Worm (Caenorhabditis elegans) whole organism, young adult: ENCODE measurements around the gene Y53G8AR.5.

Experiments
- B0261.1 ChIP-seq: sonication (generic microtip); optimal IDR thresholded peaks from 2 replicates; lab custom pipeline; 2016; ENCODE audit warnings: mild to moderate bottlenecking, missing genetic modification characterization, moderate library complexity, missing compliant biosample characterization
- B0336.3 ChIP-seq: fragments of 200-800 bp; sonication (Bioruptor generic); IDR thresholded peaks from 2 replicates; pipeline ENCODE4 v1.3.6; 2022; ENCODE audit warnings: missing genetic modification characterization, missing compliant biosample characterization
- F33H1.4 ChIP-seq: fragments of 200-800 bp; sonication (Bioruptor generic); IDR thresholded peaks from 2 replicates; pipeline ENCODE4 v1.3.6; 2022; ENCODE audit warnings: missing genetic modification reagents, missing genetic modification characterization, missing compliant biosample characterization
- F37B4.10 ChIP-seq: fragments of 200-800 bp; sonication (Bioruptor generic); IDR thresholded peaks from 2 replicates; pipeline ENCODE4 v1.3.6; 2022; ENCODE audit warnings: missing genetic modification characterization, missing compliant biosample characterization
- F49E8.2 ChIP-seq: sonication (generic microtip); optimal IDR thresholded peaks from 3 replicates; lab custom pipeline; 2017; ENCODE audit warnings: missing genetic modification characterization, mild to moderate bottlenecking, missing compliant biosample characterization, antibody characterized with exemption, moderate library complexity; ENCODE audit not compliant: insufficient read depth
- F52B5.7 ChIP-seq: sonication (generic microtip); optimal IDR thresholded peaks from 2 replicates; lab custom pipeline; 2016; ENCODE audit warnings: mild to moderate bottlenecking, missing genetic modification characterization, missing compliant biosample characterization
- T26A5.8 ChIP-seq: sonication (generic microtip); optimal IDR thresholded peaks from 2 replicates; lab custom pipeline; 2016; ENCODE audit warnings: missing genetic modification characterization, missing compliant biosample characterization
- Y56A3A.18 ChIP-seq: fragments of 200-800 bp; sonication (Bioruptor generic); IDR thresholded peaks from 2 replicates; pipeline ENCODE4 v1.3.6; 2022; ENCODE audit warnings: missing genetic modification reagents, missing genetic modification characterization, missing compliant biosample characterization
- aptf-3 ChIP-seq: fragments of 200-800 bp; sonication (Bioruptor generic); IDR thresholded peaks from 2 replicates; pipeline ENCODE4 v1.3.6; 2022; ENCODE audit warnings: missing genetic modification characterization, missing compliant biosample characterization
- atf-7 ChIP-seq: sonication (generic microtip); optimal IDR thresholded peaks from 2 replicates; lab custom pipeline; 2017; ENCODE audit warnings: mild to moderate bottlenecking, missing genetic modification characterization, missing compliant biosample characterization
- athp-1 ChIP-seq: sonication (generic microtip); optimal IDR thresholded peaks from 2 replicates; lab custom pipeline; 2017; ENCODE audit warnings: mild to moderate bottlenecking, missing genetic modification characterization, missing compliant biosample characterization
- attf-5 ChIP-seq: fragments of 200-800 bp; sonication (Bioruptor generic); optimal IDR thresholded peaks from 2 replicates; lab custom pipeline; 2018; ENCODE audit warnings: mild to moderate bottlenecking, missing genetic modification characterization, missing compliant biosample characterization
- cebp-1 ChIP-seq, 2 experiments: fragments of 200-800 bp in 1 of 2; sonication (Bioruptor generic) in 1 of 2; sonication (generic microtip) in 1 of 2; IDR thresholded peaks in 1 of 2; optimal IDR thresholded peaks in 1 of 2; 2 replicates each; pipeline versions ENCODE4 v1.3.6 to Lab custom; 2017 to 2022; ENCODE audit warnings: missing compliant biosample characterization in 2 of 2, missing genetic modification characterization in 2 of 2, mild to moderate bottlenecking in 1 of 2, missing genetic modification reagents in 1 of 2, moderate library complexity in 1 of 2
- ceh-100 ChIP-seq: fragments of 200-800 bp; sonication (Bioruptor generic); IDR thresholded peaks from 2 replicates; pipeline ENCODE4 v1.3.6; 2022; ENCODE audit warnings: missing genetic modification reagents, missing genetic modification characterization, missing compliant biosample characterization
- ceh-40 ChIP-seq: fragments of 200-800 bp; sonication (Bioruptor generic); IDR thresholded peaks from 2 replicates; pipeline ENCODE4 v1.3.6; 2022; ENCODE audit warnings: missing genetic modification characterization, missing compliant biosample characterization
- dpff-1 ChIP-seq: sonication (generic microtip); optimal IDR thresholded peaks from 2 replicates; lab custom pipeline; 2017; ENCODE audit warnings: mild to moderate bottlenecking, missing genetic modification characterization, missing compliant biosample characterization
- dpl-1 ChIP-seq: fragments of 150-350 bp; optimal IDR thresholded peaks from 2 replicates; lab custom pipeline; 2014; ENCODE audit warnings: missing biosample characterization, missing genetic modification reagents, missing genetic modification characterization
- efl-1 ChIP-seq: fragments of 150-350 bp; optimal IDR thresholded peaks from 2 replicates; lab custom pipeline; 2014; ENCODE audit warnings: missing biosample characterization, missing genetic modification reagents, missing genetic modification characterization
- hlh-12 ChIP-seq: sonication (generic microtip); optimal IDR thresholded peaks from 2 replicates; lab custom pipeline; 2016; ENCODE audit warnings: missing genetic modification characterization, missing compliant biosample characterization
- hmg-1.2 ChIP-seq: fragments of 200-800 bp; sonication (Bioruptor generic); IDR thresholded peaks from 2 replicates; pipeline ENCODE4 v1.3.6; 2022; ENCODE audit warnings: missing genetic modification reagents, missing genetic modification characterization, missing compliant biosample characterization
- lin-54 ChIP-seq: fragments of 200-800 bp; sonication (Bioruptor generic); optimal IDR thresholded peaks from 2 replicates; lab custom pipeline; 2018; ENCODE audit warnings: mild to moderate bottlenecking, missing genetic modification characterization, missing compliant biosample characterization
- lsl-1 ChIP-seq: fragments of 200-800 bp; sonication (Bioruptor generic); optimal IDR thresholded peaks from 2 replicates; lab custom pipeline; 2018; ENCODE audit warnings: mild to moderate bottlenecking, missing genetic modification characterization, moderate library complexity, missing compliant biosample characterization
- madf-6 ChIP-seq: fragments of 200-800 bp; sonication (Bioruptor generic); IDR thresholded peaks from 2 replicates; pipeline ENCODE4 v1.3.6; 2022; ENCODE audit warnings: missing genetic modification reagents, missing genetic modification characterization, missing compliant biosample characterization
- madf-8 ChIP-seq: fragments of 200-800 bp; sonication (Bioruptor generic); conservative IDR thresholded peaks from 2 replicates; pipeline ENCODE4 v1.3.6; 2022; ENCODE audit warnings: missing genetic modification reagents, missing genetic modification characterization, missing compliant biosample characterization
- mcd-1 ChIP-seq: fragments of 200-800 bp; sonication (Bioruptor generic); IDR thresholded peaks from 2 replicates; pipeline ENCODE4 v1.3.6; 2022; ENCODE audit warnings: missing genetic modification reagents, missing genetic modification characterization, missing compliant biosample characterization
- nhr-120 ChIP-seq: fragments of 200-800 bp; sonication (Bioruptor generic); IDR thresholded peaks from 2 replicates; pipeline ENCODE4 v1.3.6; 2022; ENCODE audit warnings: missing genetic modification characterization, missing compliant biosample characterization
- nhr-179 ChIP-seq: sonication (generic microtip); optimal IDR thresholded peaks from 2 replicates; lab custom pipeline; 2016; ENCODE audit warnings: mild to moderate bottlenecking, missing genetic modification characterization, missing compliant biosample characterization
- nhr-80 ChIP-seq: sonication (generic microtip); optimal IDR thresholded peaks from 2 replicates; lab custom pipeline; 2016; ENCODE audit warnings: missing genetic modification characterization, missing compliant biosample characterization
- rpc-1 ChIP-seq, 2 experiments: fragments of 150-350 bp in 1 of 2; sonication (generic microtip) in 1 of 2; optimal IDR thresholded peaks; 2 replicates each; lab custom pipeline; 2014 to 2018; ENCODE audit warnings: missing biosample characterization in 1 of 2, missing genetic modification characterization in 1 of 2, missing genetic modification reagents in 1 of 2, missing genotype in 1 of 2
- snpc-1.1 ChIP-seq: sonication (generic microtip); optimal IDR thresholded peaks from 2 replicates; lab custom pipeline; 2017; ENCODE audit warnings: missing genetic modification characterization, mild to moderate bottlenecking, missing compliant biosample characterization, antibody characterized with exemption, moderate library complexity, missing genotype, missing genetic modification reagents; ENCODE audit not compliant: insufficient read depth
- snpc-4 ChIP-seq, 5 experiments: fragments of 150-350 bp in 1 of 5; sonication (generic microtip) in 4 of 5; optimal IDR thresholded peaks; 2 replicates each; lab custom pipeline; 2014 to 2018; ENCODE audit warnings: missing genetic modification characterization in 5 of 5, missing biosample characterization in 3 of 5, antibody characterized with exemption in 2 of 5, mild to moderate bottlenecking in 2 of 5, missing compliant biosample characterization in 2 of 5, missing genotype in 2 of 5, moderate library complexity in 2 of 5, missing genetic modification reagents in 1 of 5
- somi-1 ChIP-seq: fragments of 200-800 bp; sonication (Bioruptor generic); optimal IDR thresholded peaks from 2 replicates; lab custom pipeline; 2018; ENCODE audit warnings: mild to moderate bottlenecking, missing genetic modification characterization, missing compliant biosample characterization
- xnd-1 ChIP-seq: sonication (generic microtip); optimal IDR thresholded peaks from 2 replicates; lab custom pipeline; 2016; ENCODE audit warnings: missing genotype, missing genetic modification reagents, missing genetic modification characterization, missing compliant biosample characterization

Y53G8AR.5 gene

DNA sequence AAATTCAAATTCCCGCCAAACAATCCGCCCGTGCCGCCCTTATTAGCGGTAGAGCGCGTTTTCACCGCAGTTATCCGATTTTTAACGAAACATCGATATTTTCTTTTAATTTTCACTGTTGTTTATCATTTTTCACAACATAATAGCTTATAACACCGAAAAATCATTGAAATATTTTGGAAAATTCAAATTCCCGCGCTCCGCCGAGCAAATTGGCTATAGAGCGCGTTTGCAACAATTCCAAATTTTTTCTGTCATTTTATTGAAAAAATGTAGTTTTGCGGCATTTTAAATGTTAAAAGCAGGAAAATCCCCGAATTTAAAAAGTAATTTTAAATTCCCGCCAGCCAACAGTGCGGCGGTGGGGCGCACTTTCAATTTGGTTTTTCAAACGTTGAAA, 12.4 kb downstream of the Y53G8AR.5 start (continued):
- no peak for TF ChIP-seq B0261.1 (tag; lab: Kevin White, UChicago)
- TF ChIP-seq F52B5.7 (tag; lab: Kevin White, UChicago) = no peak
- TF ChIP-seq nhr-179 (tag; lab: Kevin White, UChicago) = no peak
- no peak for TF ChIP-seq F49E8.2 (tag; lab: Kevin White, UChicago)
- TF ChIP-seq atf-7 = no peak
- no peak for TF ChIP-seq F37B4.10
- TF ChIP-seq ceh-100 (GFP tag; lab: Robert Waterston, UW) = no peak
- peak; percentile 57 for TF ChIP-seq mcd-1
- no peak for TF ChIP-seq madf-6
- TF ChIP-seq lsl-1 (GFP tag; lab: Kevin White, UChicago) = peak; percentile 12
- TF ChIP-seq, all 124 proteins: peak for 5

DNA sequence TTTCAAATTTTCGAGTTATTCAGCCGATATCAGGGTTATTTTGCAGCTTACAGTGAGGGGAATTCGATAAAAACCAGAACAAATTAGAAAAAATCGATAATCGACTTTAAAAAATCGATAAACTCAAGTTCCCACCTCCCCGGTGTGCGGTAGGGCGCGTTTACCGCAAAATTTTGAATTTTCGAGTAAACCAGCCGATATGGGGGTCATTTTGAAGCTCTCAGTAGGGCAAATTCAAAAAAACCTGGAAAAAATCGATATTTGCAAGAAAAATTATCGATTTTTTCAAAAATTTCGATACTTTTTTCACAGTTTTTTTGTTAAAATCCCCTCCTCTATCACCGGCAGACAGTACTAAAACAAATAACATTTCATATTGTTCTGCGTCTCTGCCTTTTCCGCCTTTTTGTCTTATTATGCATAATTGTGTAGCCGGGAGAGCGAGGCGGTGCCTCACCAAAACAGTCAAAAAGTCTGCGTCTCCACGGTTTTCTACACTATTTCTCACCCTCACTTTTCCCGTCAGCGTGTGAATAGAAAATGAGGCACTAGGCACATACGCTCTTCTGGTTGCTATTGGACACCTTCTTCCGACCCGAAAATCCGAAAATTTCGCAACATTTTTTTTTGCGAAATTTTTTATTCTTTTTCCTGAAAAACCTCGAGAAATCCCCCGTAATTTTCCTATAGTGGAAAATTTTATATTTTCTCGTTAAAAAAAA, 13.8 kb downstream of the Y53G8AR.5 start, which contains the start of gene ral-1:
ral-1 (plus strand) TSS at position 435 of the 722 bp plus-strand sequence.
- no peak for TF ChIP-seq T26A5.8
- TF ChIP-seq ceh-100 (GFP tag; lab: Robert Waterston, UW) = no peak
- no peak for TF ChIP-seq nhr-120
- no peak for TF ChIP-seq hlh-12 (tag; lab: Kevin White, UChicago)
- TF ChIP-seq hmg-1.2 (GFP tag; lab: Robert Waterston, UW) = peak; percentile 88
- no peak for TF ChIP-seq rpc-1 (optimal IDR thresholded peaks at IDR 0.05; lab: Kevin White, UChicago)
- TF ChIP-seq rpc-1 (tag; optimal IDR thresholded peaks at IDR 0.05; lab: Kevin White, UChicago) = no peak
- no peak for TF ChIP-seq F37B4.10
- no peak for TF ChIP-seq snpc-1.1 (tag; lab: Kevin White, UChicago)
- TF ChIP-seq athp-1 (tag; lab: Kevin White, UChicago) = no peak
- TF ChIP-seq cebp-1 (GFP tag; IDR thresholded peaks at IDR 0.05; lab: Robert Waterston, UW) = no peak; the same call in 1 of the 2 replicates
- TF ChIP-seq cebp-1 (tag; optimal IDR thresholded peaks at IDR 0.05; lab: Kevin White, UChicago) = peak; percentile 89
- TF ChIP-seq attf-5 = no peak

DNA sequence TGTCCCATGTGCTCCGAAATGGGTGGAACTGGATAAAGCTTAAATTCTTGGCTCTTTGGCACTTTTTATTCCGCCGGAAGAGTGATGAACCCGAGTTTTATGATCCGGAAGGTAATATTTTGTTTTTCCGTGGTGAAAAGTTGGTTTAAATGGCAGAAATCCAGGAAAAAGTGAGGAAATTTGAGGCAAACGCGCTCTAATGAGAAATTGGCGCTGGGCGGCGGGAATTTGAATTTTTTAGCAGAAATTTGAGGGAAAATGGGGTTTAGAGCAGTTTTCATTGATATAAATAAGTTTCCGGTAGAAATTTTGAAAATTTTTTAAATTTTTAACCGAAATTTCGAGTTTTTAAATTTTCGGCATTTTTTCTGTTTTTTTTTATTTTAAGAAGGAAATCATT, 14.4 kb downstream of the Y53G8AR.5 start:
- TF ChIP-seq mcd-1 (peak; percentile 63), nhr-80 (tag; lab: Kevin White, UChicago) (no peak), efl-1 (peak; percentile 40), lin-54 (GFP tag; lab: Kevin White, UChicago) (peak; percentile 49)

DNA sequence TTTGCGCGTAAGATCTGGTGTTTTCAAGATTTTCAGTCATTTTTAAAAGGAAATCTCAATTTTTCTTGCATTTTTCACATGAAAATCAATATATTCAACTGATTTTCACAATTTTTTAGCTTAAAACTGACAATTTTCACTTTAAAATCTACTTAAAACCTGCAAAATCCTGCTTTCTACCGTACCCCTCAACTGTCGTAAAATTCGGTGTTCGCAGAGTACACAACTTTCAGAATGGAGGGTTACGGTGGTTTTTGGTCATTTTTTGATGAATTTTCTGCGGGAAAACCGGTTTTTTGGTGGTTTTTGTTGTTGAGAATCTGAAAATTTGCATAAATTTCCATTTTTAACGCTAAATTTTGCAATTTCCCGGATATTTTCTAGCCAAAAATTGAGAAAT, 14.9 kb downstream of the Y53G8AR.5 start:
- no peak for TF ChIP-seq snpc-4 (GFP tag; optimal IDR thresholded peaks at IDR 0.05; lab: Kevin White, UChicago)
- TF ChIP-seq snpc-4 (tag; optimal IDR thresholded peaks at IDR 0.05; lab: Kevin White, UChicago) = no peak
- TF ChIP-seq T26A5.8 = no peak
- peak; percentile 57 for TF ChIP-seq madf-6
- no peak for TF ChIP-seq somi-1
- TF ChIP-seq xnd-1 (tag; lab: Kevin White, UChicago) = peak; percentile 36
- no peak for TF ChIP-seq B0336.3 (GFP tag; lab: Robert Waterston, UW)
- peak; percentile 22; the same call in 1 of the 2 replicates for TF ChIP-seq F33H1.4 (GFP tag; lab: Robert Waterston, UW)
- TF ChIP-seq lin-54 (GFP tag; lab: Kevin White, UChicago) = peak; percentile 0
- peak; percentile 11 for TF ChIP-seq dpl-1
- 0 out of 2 replicates have a peak, but pooled peaks have one; percentile 9 for TF ChIP-seq madf-8 (GFP tag; lab: Robert Waterston, UW)
- TF ChIP-seq Y56A3A.18 (GFP tag; lab: Robert Waterston, UW) = no peak
- TF ChIP-seq ceh-40 = no peak
- TF ChIP-seq dpff-1 (tag; lab: Kevin White, UChicago) = no peak
- peak; percentile 60 for TF ChIP-seq efl-1
- TF ChIP-seq snpc-1.1 (tag; lab: Kevin White, UChicago) = no peak
- no peak for TF ChIP-seq aptf-3
- TF ChIP-seq lsl-1 (GFP tag; lab: Kevin White, UChicago) = peak; percentile 83
